Worm (Caenorhabditis elegans): ENCODE data around the gene eif-3.K.

The eif-3.K gene

DNA sequence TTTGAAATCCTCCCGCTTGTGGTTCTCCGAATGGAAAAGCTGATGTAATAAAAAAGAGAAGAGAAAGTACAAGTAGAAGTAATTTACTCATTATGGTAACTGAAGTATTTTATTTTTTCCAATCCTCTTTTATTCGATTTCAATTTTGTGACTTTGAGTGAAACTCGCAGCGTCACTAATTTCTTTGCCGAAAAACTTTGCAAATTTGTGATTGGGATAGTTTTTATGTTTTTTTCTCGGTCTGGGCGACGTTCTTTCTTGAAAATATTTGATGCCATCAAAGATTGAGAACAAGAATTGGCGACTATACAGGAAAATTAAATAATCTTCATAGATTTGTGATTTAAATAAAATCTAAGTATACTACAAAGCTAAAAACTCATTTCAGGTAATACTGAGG, 45.8 kb downstream of the eif-3.K start, which contains the start of gene far-4:
Gene far-4 (minus strand): TSS at position 101 of the 400 bp plus-strand sequence.
- TF ChIP-seq F49E8.2 (tag; optimal IDR thresholded peaks at IDR 0.05; ENCODE audit: insufficient read depth), result no peak
- TF ChIP-seq ztf-25 (GFP tag; IDR thresholded peaks at IDR 0.05), result no peak
- no peak for TF ChIP-seq Y95B8A.8 (GFP tag; IDR thresholded peaks at IDR 0.05)
- no peak for TF ChIP-seq ama-1 (optimal IDR thresholded peaks at IDR 0.05)
- TF ChIP-seq ama-1 (GFP tag; optimal IDR thresholded peaks at IDR 0.05), result no peak
- no peak for TF ChIP-seq D2030.7 (GFP tag; IDR thresholded peaks at IDR 0.05)
- no peak for TF ChIP-seq Y53G8AR.9 (GFP tag; conservative IDR thresholded peaks at IDR 0.05)
- TF ChIP-seq lir-1 (GFP tag; conservative IDR thresholded peaks at IDR 0.05), result no peak
- TF ChIP-seq hsf-1 (GFP tag; IDR thresholded peaks at IDR 0.05), result no peak
- no peak for TF ChIP-seq egl-44 (GFP tag; IDR thresholded peaks at IDR 0.05)
- TF ChIP-seq snpc-4 (GFP tag; optimal IDR thresholded peaks at IDR 0.05), result no peak
- TF ChIP-seq snpc-4 (tag; optimal IDR thresholded peaks at IDR 0.05), result no peak
- no peak for TF ChIP-seq ceh-91 (GFP tag; IDR thresholded peaks at IDR 0.05)
- no peak for TF ChIP-seq ztf-3 (GFP tag; optimal IDR thresholded peaks at IDR 0.05)
- no peak for TF ChIP-seq unc-62 (GFP tag; optimal IDR thresholded peaks at IDR 0.05)
- TF ChIP-seq ceh-58 (GFP tag; IDR thresholded peaks at IDR 0.05), result no peak
- TF ChIP-seq unc-130 (GFP tag; optimal IDR thresholded peaks at IDR 0.05), result no peak
- TF ChIP-seq cebp-2 (GFP tag; IDR thresholded peaks at IDR 0.05), result no peak
- no peak for TF ChIP-seq efl-1 (GFP tag; optimal IDR thresholded peaks at IDR 0.05)
- TF ChIP-seq F23B12.7 (tag; optimal IDR thresholded peaks at IDR 0.05; ENCODE audit: insufficient read depth), result no peak
- TF ChIP-seq sdz-38 (tag; optimal IDR thresholded peaks at IDR 0.05), result no peak

DNA sequence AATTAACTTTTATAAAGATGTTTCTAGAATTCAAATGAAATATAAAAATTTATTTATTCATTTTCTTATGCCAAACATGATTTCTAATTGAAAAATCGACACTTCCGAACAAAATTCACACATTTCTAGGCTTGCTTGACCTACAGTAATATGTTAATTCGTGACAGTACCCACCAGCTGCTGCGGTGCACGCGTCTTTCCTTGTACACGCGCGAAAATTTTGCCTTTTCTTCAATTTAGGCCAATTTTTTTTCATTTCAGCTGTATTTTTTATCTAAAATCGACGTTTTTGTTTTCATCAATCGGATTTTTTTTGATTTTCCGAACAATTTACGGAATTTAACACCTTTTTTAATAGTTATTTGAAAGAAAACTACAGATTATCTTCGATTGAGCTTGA, 46.3 kb downstream of the eif-3.K start:
- TF ChIP-seq madf-8 (GFP tag; conservative IDR thresholded peaks at IDR 0.05) (peak; percentile 95), snpc-3.4 (tag; optimal IDR thresholded peaks at IDR 0.05) (peak; percentile 83), snpc-4 (GFP tag; optimal IDR thresholded peaks at IDR 0.05) (no peak), snpc-4 (tag; optimal IDR thresholded peaks at IDR 0.05) (peak in 1 of 4 experiments; percentile 55), madf-6 (GFP tag; IDR thresholded peaks at IDR 0.05) (peak; percentile 97), ztf-6 (GFP tag; IDR thresholded peaks at IDR 0.05) (no peak), dpl-1 (GFP tag; optimal IDR thresholded peaks at IDR 0.05) (peak; percentile 91), Y95B8A.8 (GFP tag; IDR thresholded peaks at IDR 0.05) (0 out of 2 replicates have a peak, but pooled peaks have one; percentile 52), ets-4 (GFP tag; optimal IDR thresholded peaks at IDR 0.05) (no peak), F22D6.2 (tag; optimal IDR thresholded peaks at IDR 0.05) (no peak), F39B2.1 (GFP tag; IDR thresholded peaks at IDR 0.05) (no peak), hmg-1.2 (GFP tag; IDR thresholded peaks at IDR 0.05) (peak; percentile 29; the same call in 1 of the 2 replicates), F49E8.2 (tag; optimal IDR thresholded peaks at IDR 0.05; ENCODE audit: insufficient read depth) (peak; percentile 87), F33H1.4 (GFP tag; IDR thresholded peaks at IDR 0.05) (peak; percentile 92), snpc-1.3 (tag; optimal IDR thresholded peaks at IDR 0.05; ENCODE audit: insufficient read depth) (peak; percentile 65), rcor-1 (GFP tag; IDR thresholded peaks at IDR 0.05) (peak; percentile 54; the same call in 1 of the 2 replicates), egl-44 (GFP tag; IDR thresholded peaks at IDR 0.05) (no peak), ceh-91 (GFP tag; IDR thresholded peaks at IDR 0.05) (peak; percentile 86), rpc-1 (optimal IDR thresholded peaks at IDR 0.05) (no peak), rpc-1 (tag; optimal IDR thresholded peaks at IDR 0.05) (peak; percentile 4), nfya-1 (tag; optimal IDR thresholded peaks at IDR 0.05; ENCODE audit: borderline replicate concordance, insufficient read depth) (no peak), attf-3 (GFP tag; conservative IDR thresholded peaks at IDR 0.05) (peak; percentile 34; the same call in 1 of the 2 replicates), nhr-179 (tag; optimal IDR thresholded peaks at IDR 0.05) (no peak), lin-35 (GFP tag; optimal IDR thresholded peaks at IDR 0.05) (no peak), zfh-2 (GFP tag; conservative IDR thresholded peaks at IDR 0.05) (no peak), mes-4 (tag; optimal IDR thresholded peaks at IDR 0.05) (no peak), Y79H2A.3 (GFP tag; conservative IDR thresholded peaks at IDR 0.05) (no peak), tlf-1 (GFP tag; optimal IDR thresholded peaks at IDR 0.05) (peak; percentile 12), let-526 (GFP tag; IDR thresholded peaks at IDR 0.05) (no peak), unc-130 (GFP tag; optimal IDR thresholded peaks at IDR 0.05) (peak; percentile 12), lsl-1 (GFP tag; optimal IDR thresholded peaks at IDR 0.05) (peak; percentile 99), hlh-12 (tag; optimal IDR thresholded peaks at IDR 0.05) (no peak), him-1 (tag; optimal IDR thresholded peaks at IDR 0.05) (peak; percentile 63), efl-1 (GFP tag; optimal IDR thresholded peaks at IDR 0.05) (peak; percentile 95)

All from whole organism, young adult.